Worm (Caenorhabditis elegans) whole organism, mixed stage, embryonic: ENCODE results near the gene F58A6.5.

Source experiments
- elt-3 ChIP-seq: fragments of 150-350 bp; optimal IDR thresholded peaks from 2 replicates; lab custom pipeline; 2014; ENCODE audit warnings: missing biosample characterization, missing genetic modification characterization
- snpc-4 ChIP-seq: fragments of 150-350 bp; optimal IDR thresholded peaks from 2 replicates; lab custom pipeline; 2014; ENCODE audit warnings: missing biosample characterization, missing genetic modification characterization

DNA sequence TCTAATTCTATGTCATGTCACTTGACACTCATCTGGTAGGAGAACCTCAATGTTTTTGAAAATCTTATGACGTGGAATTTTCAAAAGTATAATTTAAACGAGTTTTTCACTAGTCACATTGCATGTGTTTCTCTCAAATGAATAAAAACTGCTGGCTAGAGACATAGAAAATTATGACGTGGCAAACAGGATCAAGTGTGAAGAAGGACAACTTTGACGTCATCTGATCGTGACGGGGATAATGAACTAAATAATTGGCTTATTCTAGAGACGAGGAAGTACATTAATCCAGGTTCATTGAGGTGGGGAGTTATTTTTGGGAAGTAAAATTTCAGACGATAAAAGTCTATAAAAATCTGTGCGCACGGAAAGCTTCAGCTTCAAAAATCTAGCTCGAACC lies 35.0 kb upstream of the F58A6.5 start:
- TF ChIP-seq elt-3, result no peak
- no peak for TF ChIP-seq snpc-4 (tag; lab: Kevin White, UChicago)
